Worm (Caenorhabditis elegans): ENCODE measurements around the gene lgc-40.

DNA sequence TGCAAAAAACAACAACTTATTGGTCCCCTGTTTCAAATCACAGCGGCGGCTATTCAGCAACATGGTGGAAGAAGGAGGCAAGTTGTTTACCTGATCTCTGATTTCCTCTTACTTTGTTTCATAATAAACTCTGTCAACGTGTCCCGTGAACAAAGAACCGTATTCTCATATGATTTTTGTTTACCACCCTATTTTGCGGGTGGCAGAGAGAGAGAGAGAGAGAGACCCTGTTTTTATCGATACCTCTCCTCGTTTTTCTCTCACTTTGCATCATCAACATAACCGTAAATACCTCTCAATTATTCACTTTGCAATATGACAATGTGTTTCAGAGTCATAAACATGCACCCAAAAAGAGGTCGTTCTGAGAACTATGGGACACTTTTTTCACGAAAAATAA, 42.4 kb upstream of the lgc-40 start:
- TF ChIP-seq him-1 (tag; optimal IDR thresholded peaks at IDR 0.05) (no peak), dao-5 (tag; optimal IDR thresholded peaks at IDR 0.05) (no peak), W03F9.2 (tag; optimal IDR thresholded peaks at IDR 0.05) (no peak)

Measured in whole organism, L4/young adult.